Fruit fly (Drosophila melanogaster): Measurements from ENCODE around the gene Nab2.

Gene Nab2

DNA sequence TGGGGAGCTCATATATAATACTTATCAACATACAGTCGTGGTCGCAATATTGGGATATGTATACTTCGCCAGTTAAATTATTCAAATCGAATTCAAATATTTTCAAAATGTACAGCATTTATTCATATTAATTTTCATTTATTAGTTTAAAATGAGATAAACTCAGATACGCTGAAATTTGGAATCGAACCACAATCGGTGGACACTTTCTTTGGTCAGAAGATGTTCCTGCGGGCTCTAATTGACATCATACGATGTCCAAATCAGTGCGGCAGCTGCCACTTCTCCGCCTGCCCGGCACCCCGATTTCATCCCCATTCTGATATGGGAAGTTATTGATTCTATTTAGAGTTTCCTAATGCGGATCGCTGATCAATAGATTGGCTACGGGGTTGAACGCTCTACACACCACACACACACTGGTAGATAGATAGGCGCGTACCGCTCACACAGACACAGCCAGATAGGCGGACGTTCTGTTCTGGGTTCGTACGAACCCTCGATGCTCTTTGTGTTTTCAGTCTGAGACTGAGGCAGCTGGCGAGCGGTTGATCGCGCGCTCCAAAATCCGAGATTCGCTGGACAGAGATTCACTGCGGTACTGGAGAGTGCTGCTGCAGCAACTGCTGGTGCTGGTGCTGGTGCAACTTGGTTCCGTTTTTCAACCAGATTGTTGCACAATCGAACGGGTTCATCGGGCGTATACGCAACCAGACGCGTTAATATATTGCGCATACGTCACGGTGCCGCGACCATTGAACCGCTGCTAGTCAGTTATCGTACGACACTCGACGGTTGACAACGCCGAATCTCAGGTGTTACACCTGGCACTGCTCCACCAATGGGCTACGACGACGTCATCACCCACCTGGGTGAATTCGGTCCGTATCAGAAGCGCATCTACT, 41.9 kb downstream of the Nab2 start, which contains the start of gene Orct (continued):
- TF ChIP-seq CG31627 (GFP tag; optimal IDR thresholded peaks at IDR 0.05), result peak; percentile 58
- peak; percentile 52; the same call in 2 of the 3 replicates for TF ChIP-seq CG8119 (GFP tag; IDR thresholded peaks at IDR 0.05)
- peak; percentile 65 for TF ChIP-seq achi (GFP tag; optimal IDR thresholded peaks at IDR 0.05)
- TF ChIP-seq fd59A (GFP tag; optimal IDR thresholded peaks at IDR 0.05), result peak; percentile 44
- peak; percentile 35 for TF ChIP-seq Lpt (GFP tag; optimal IDR thresholded peaks at IDR 0.05)
- TF ChIP-seq CG11294 (GFP tag; IDR thresholded peaks at IDR 0.05), result no peak
- TF ChIP-seq fkh (GFP tag; optimal IDR thresholded peaks at IDR 0.05), result peak; percentile 68
- TF ChIP-seq lz (GFP tag; optimal IDR thresholded peaks at IDR 0.05), result peak; percentile 65
- peak; percentile 20 for TF ChIP-seq dac (GFP tag; optimal IDR thresholded peaks at IDR 0.05)
- peak; percentile 37 for TF ChIP-seq CG16779 (tag; optimal IDR thresholded peaks at IDR 0.05)
- peak; percentile 71 for TF ChIP-seq pdm3 (GFP tag; optimal IDR thresholded peaks at IDR 0.05)
- peak; percentile 55 for TF ChIP-seq acj6 (GFP tag; optimal IDR thresholded peaks at IDR 0.05)
- peak; percentile 35 for TF ChIP-seq Eip93F (GFP tag; optimal IDR thresholded peaks at IDR 0.05)
- peak; percentile 60 for TF ChIP-seq Ets96B (tag; optimal IDR thresholded peaks at IDR 0.05)
- TF ChIP-seq CG6792 (GFP tag; optimal IDR thresholded peaks at IDR 0.05), result peak; percentile 65
- peak; percentile 61 for TF ChIP-seq Hr4 (GFP tag; optimal IDR thresholded peaks at IDR 0.05)
- peak; percentile 19 for TF ChIP-seq CG7368 (GFP tag; optimal IDR thresholded peaks at IDR 0.05)
- TF ChIP-seq CG6808 (GFP tag; optimal IDR thresholded peaks at IDR 0.05), result peak; percentile 50
- TF ChIP-seq dsx (GFP tag; optimal IDR thresholded peaks at IDR 0.05; ENCODE audit: poor library complexity, severe bottlenecking), result peak; percentile 13
- TF ChIP-seq CG3032 (tag; optimal IDR thresholded peaks at IDR 0.05), result peak; percentile 60
- TF ChIP-seq net (GFP tag; optimal IDR thresholded peaks at IDR 0.05), result peak; percentile 50
- TF ChIP-seq Ets21C (GFP tag; optimal IDR thresholded peaks at IDR 0.05), result peak; percentile 5
- peak; percentile 76 for TF ChIP-seq Sox102F (GFP tag; optimal IDR thresholded peaks at IDR 0.05)
- peak; percentile 61 for TF ChIP-seq CG8632 (GFP tag; optimal IDR thresholded peaks at IDR 0.05)
- TF ChIP-seq eg (GFP tag; IDR thresholded peaks at IDR 0.05), result peak; percentile 41; the same call in 1 of the 3 replicates
- TF ChIP-seq Hr39 (GFP tag; optimal IDR thresholded peaks at IDR 0.05), result peak; percentile 60
- TF ChIP-seq ss (GFP tag; optimal IDR thresholded peaks at IDR 0.05), result peak in 1 of 2 experiments; percentile 49
- TF ChIP-seq Eip75B (GFP tag; optimal IDR thresholded peaks at IDR 0.05), result peak; percentile 64
- TF ChIP-seq Sox14 (GFP tag; optimal IDR thresholded peaks at IDR 0.05), result peak; percentile 73
- no peak for TF ChIP-seq fd85E (GFP tag; optimal IDR thresholded peaks at IDR 0.05)
- peak; percentile 9 for TF ChIP-seq CG11902 (GFP tag; optimal IDR thresholded peaks at IDR 0.05)
- TF ChIP-seq CG4318 (GFP tag; optimal IDR thresholded peaks at IDR 0.05), result peak; percentile 52
- TF ChIP-seq CG9139 (GFP tag; optimal IDR thresholded peaks at IDR 0.05), result no peak

DNA sequence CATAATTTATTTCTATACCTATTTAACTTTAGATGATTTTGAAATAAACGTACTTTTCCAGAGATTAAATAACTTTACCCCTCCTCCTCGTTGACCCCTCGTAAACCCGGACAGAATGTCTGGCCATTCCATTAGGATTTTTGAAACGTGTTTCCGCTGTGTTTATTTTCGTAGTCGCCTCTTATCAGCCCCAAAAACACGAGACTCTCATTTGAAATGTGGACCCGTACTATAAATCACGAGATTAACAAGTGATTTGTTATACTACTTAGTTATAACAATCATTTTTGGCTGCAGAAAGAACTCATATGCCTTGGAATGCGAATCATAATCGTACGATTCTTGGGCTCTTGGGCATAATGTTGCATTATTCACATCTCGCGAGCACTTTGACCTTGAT, 42.8 kb downstream of the Nab2 start:
- TF ChIP-seq fd59A (GFP tag; optimal IDR thresholded peaks at IDR 0.05) (no peak), dsx (GFP tag; optimal IDR thresholded peaks at IDR 0.05; ENCODE audit: poor library complexity, severe bottlenecking) (no peak), svp (GFP tag) (no peak), Sox102F (GFP tag; optimal IDR thresholded peaks at IDR 0.05) (no peak)

DNA sequence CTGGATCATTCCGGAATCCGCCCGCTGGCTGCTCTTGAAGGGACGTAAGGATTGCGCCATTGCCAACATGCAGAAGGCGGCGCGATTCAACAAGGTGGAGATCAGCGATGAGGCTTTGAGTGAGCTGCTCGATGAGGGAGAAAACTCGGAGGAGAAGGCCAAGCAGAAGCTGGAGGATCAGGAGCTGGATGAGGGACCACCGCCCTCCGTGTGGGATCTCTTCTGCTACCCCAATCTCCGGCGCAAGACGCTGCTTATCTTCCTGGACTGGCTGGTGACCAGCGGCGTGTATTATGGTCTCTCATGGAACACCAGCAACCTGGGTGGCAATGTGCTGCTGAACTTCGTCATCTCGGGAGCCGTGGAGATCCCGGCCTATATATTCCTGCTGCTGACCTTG, 44.0 kb downstream of the Nab2 start:
- no peak for TF ChIP-seq Hr39 (GFP tag; optimal IDR thresholded peaks at IDR 0.05)
- no peak for TF ChIP-seq CG3032 (tag; optimal IDR thresholded peaks at IDR 0.05)
- no peak for TF ChIP-seq Eip78C (GFP tag)
- TF ChIP-seq Met (GFP tag; optimal IDR thresholded peaks at IDR 0.05), result no peak
- no peak for TF ChIP-seq Sox14 (GFP tag; optimal IDR thresholded peaks at IDR 0.05)
- no peak for TF ChIP-seq CG31627 (GFP tag; optimal IDR thresholded peaks at IDR 0.05)
- no peak for TF ChIP-seq lz (GFP tag; optimal IDR thresholded peaks at IDR 0.05)
- TF ChIP-seq topi (GFP tag; optimal IDR thresholded peaks at IDR 0.05), result no peak
- no peak for TF ChIP-seq spab (GFP tag; optimal IDR thresholded peaks at IDR 0.05)

Data from whole organism, prepupa.